Worm (Caenorhabditis elegans) whole organism, L1 larva: Measurements from ENCODE around the gene Y43F8B.25.

Experiments used
- aly-2 ChIP-seq: fragments of 150-350 bp; optimal IDR thresholded peaks from 2 replicates; lab custom pipeline; 2014; ENCODE audit warnings: missing biosample characterization, missing genetic modification characterization
- ceh-82 ChIP-seq, 3 experiments: fragments of 150-350 bp in 1 of 3; sonication (generic microtip) in 2 of 3; optimal IDR thresholded peaks; 2 replicates each; lab custom pipeline; 2014 to 2017; ENCODE audit warnings: missing biosample characterization in 3 of 3, missing genetic modification characterization in 3 of 3
- fos-1 ChIP-seq: fragments of 150-350 bp; optimal IDR thresholded peaks from 2 replicates; lab custom pipeline; 2014; ENCODE audit warnings: missing biosample characterization, missing genetic modification characterization
- jun-1 ChIP-seq: fragments of 150-350 bp; optimal IDR thresholded peaks from 2 replicates; lab custom pipeline; 2014; ENCODE audit warnings: missing biosample characterization, missing genetic modification reagents, missing genetic modification characterization
- lin-15B ChIP-seq: fragments of 150-350 bp; sonication (generic microtip); optimal IDR thresholded peaks from 3 replicates; lab custom pipeline; 2014; ENCODE audit warnings: missing biosample characterization, missing genetic modification characterization
- nhr-77 ChIP-seq: fragments of 150-350 bp; optimal IDR thresholded peaks from 2 replicates; lab custom pipeline; 2014; ENCODE audit warnings: missing biosample characterization, missing genetic modification characterization
- nhr-90 ChIP-seq: sonication (generic microtip); optimal IDR thresholded peaks from 2 replicates; lab custom pipeline; 2016; ENCODE audit warnings: mild to moderate bottlenecking, missing genetic modification characterization, missing compliant biosample characterization; ENCODE audit not compliant: poor library complexity
- snpc-4 ChIP-seq: fragments of 150-350 bp; optimal IDR thresholded peaks from 2 replicates; lab custom pipeline; 2014; ENCODE audit warnings: missing biosample characterization, missing genetic modification characterization
- unc-62 ChIP-seq: fragments of 150-350 bp; optimal IDR thresholded peaks from 2 replicates; lab custom pipeline; 2014; ENCODE audit warnings: missing biosample characterization, missing genetic modification reagents, missing genetic modification characterization
- xbp-1 ChIP-seq: sonication (generic microtip); optimal IDR thresholded peaks from 2 replicates; lab custom pipeline; 2016; ENCODE audit warnings: missing genetic modification characterization, missing compliant biosample characterization
- ztf-11 ChIP-seq, 2 experiments: sonication (generic microtip); optimal IDR thresholded peaks; 2 replicates each; lab custom pipeline; 2016 to 2017; ENCODE audit warnings: missing genetic modification characterization in 2 of 2, missing biosample characterization in 1 of 2, missing compliant biosample characterization in 1 of 2

ce11 chrV:19416475-19416874 lies 46.2 kb upstream of the Y43F8B.25 start, which contains the start of the genes C25F9.4 and C25F9.9:
- TF ChIP-seq snpc-4 (tag; lab: Kevin White, UChicago), result no peak
- no peak for TF ChIP-seq fos-1 (tag; lab: Kevin White, UChicago)
- no peak for TF ChIP-seq xbp-1 (tag; lab: Kevin White, UChicago)
- TF ChIP-seq unc-62 (GFP tag; lab: Kevin White, UChicago), result no peak
- no peak for TF ChIP-seq ceh-82 (tag; optimal IDR thresholded peaks at IDR 0.05; lab: Kevin White, UChicago)
- TF ChIP-seq ztf-11 (tag; optimal IDR thresholded peaks at IDR 0.05; lab: Kevin White, UChicago), result no peak
- TF ChIP-seq jun-1, result no peak
- no peak for TF ChIP-seq lin-15B (tag; lab: Kevin White, UChicago)
- no peak for TF ChIP-seq nhr-77 (tag; lab: Kevin White, UChicago)
- no peak for TF ChIP-seq nhr-90 (tag; lab: Kevin White, UChicago)
- TF ChIP-seq aly-2 (tag; lab: Kevin White, UChicago), result no peak
